Worm (Caenorhabditis elegans): ENCODE results near the gene str-116.

ce11 chrV:11228653-11229173, 38.1 kb upstream of the str-116 start, which contains the start of gene pqn-70:
- TF ChIP-seq ztf-29 (GFP tag; IDR thresholded peaks at IDR 0.05) (no peak), med-1 (GFP tag; optimal IDR thresholded peaks at IDR 0.05; ENCODE audit: insufficient read depth) (no peak), tab-1 (GFP tag; IDR thresholded peaks at IDR 0.05) (no peak), flt-1 (GFP tag; IDR thresholded peaks at IDR 0.05) (peak; percentile 67; the same call in 1 of the 2 replicates), T22C8.4 (GFP tag; IDR thresholded peaks at IDR 0.05) (peak; percentile 90), cog-1 (tag; optimal IDR thresholded peaks at IDR 0.05) (peak; percentile 61), ztf-23 (GFP tag; IDR thresholded peaks at IDR 0.05) (peak; percentile 57; the same call in 1 of the 2 replicates), klf-2 (GFP tag; conservative IDR thresholded peaks at IDR 0.05) (no peak)
